Worm (Caenorhabditis elegans) whole organism, L1 larva: ENCODE measurements around the gene sde-2.

Experiments used
- alr-1 ChIP-seq: fragments of 200-800 bp; sonication (Bioruptor generic); optimal IDR thresholded peaks from 2 replicates; lab custom pipeline; 2018; ENCODE audit warnings: borderline replicate concordance, mild to moderate bottlenecking, missing genetic modification characterization, missing compliant biosample characterization
- aly-2 ChIP-seq: fragments of 150-350 bp; optimal IDR thresholded peaks from 2 replicates; lab custom pipeline; 2014; ENCODE audit warnings: missing biosample characterization, missing genetic modification characterization
- blmp-1 ChIP-seq: fragments of 150-350 bp; optimal IDR thresholded peaks from 2 replicates; lab custom pipeline; 2014; ENCODE audit warnings: missing biosample characterization, missing genetic modification characterization
- ceh-63 ChIP-seq: fragments of 200-800 bp; sonication (Bioruptor generic); optimal IDR thresholded peaks from 2 replicates; lab custom pipeline; 2018; ENCODE audit warnings: mild to moderate bottlenecking, missing genetic modification characterization, missing compliant biosample characterization
- efl-1 ChIP-seq, 4 experiments: fragments of 150-350 bp; optimal IDR thresholded peaks in 3 of 4; peaks in 1 of 4; 1 replicate in 1 of 4; 2 replicates in 3 of 4; lab custom pipeline; 2014; ENCODE audit warnings: missing biosample characterization in 2 of 4, missing genetic modification characterization in 2 of 4, missing genetic modification reagents in 2 of 4
- egl-27 ChIP-seq, 2 experiments: fragments of 150-350 bp in 1 of 2; sonication (generic microtip); optimal IDR thresholded peaks; 3 replicates each; lab custom pipeline; 2017 to 2018; ENCODE audit warnings: missing biosample characterization in 2 of 2, missing genetic modification characterization in 2 of 2, missing genetic modification reagents in 2 of 2
- elt-2 ChIP-seq: sonication (generic microtip); optimal IDR thresholded peaks from 2 replicates; lab custom pipeline; 2016; ENCODE audit warnings: missing genetic modification characterization, mild to moderate bottlenecking, inconsistent platforms, missing compliant biosample characterization, missing genetic modification reagents
- elt-3 ChIP-seq, 6 experiments: fragments of 150-350 bp in 1 of 6; sonication (generic microtip); optimal IDR thresholded peaks; 2 replicates each; lab custom pipeline; 2017 to 2018; ENCODE audit warnings: missing biosample characterization in 6 of 6, missing genetic modification characterization in 6 of 6, inconsistent platforms in 1 of 6
- ets-5 ChIP-seq: fragments of 200-800 bp; sonication (Bioruptor generic); IDR thresholded peaks from 2 replicates; pipeline ENCODE4 v1.3.6; 2022; ENCODE audit warnings: missing genetic modification characterization, missing compliant biosample characterization
- fkh-4 ChIP-seq: sonication (generic microtip); optimal IDR thresholded peaks from 2 replicates; lab custom pipeline; 2016; ENCODE audit warnings: missing compliant biosample characterization, missing genetic modification characterization, borderline replicate concordance
- fkh-8 ChIP-seq: sonication (generic microtip); optimal IDR thresholded peaks from 2 replicates; lab custom pipeline; 2016; ENCODE audit warnings: mild to moderate bottlenecking, missing genetic modification characterization, missing compliant biosample characterization
- hlh-17 ChIP-seq: fragments of 200-800 bp; sonication (Bioruptor generic); optimal IDR thresholded peaks from 2 replicates; lab custom pipeline; 2018; ENCODE audit warnings: missing genetic modification characterization, mild to moderate bottlenecking, missing compliant biosample characterization, moderate library complexity, borderline replicate concordance
- hpl-2 ChIP-seq: fragments of 150-350 bp; optimal IDR thresholded peaks from 2 replicates; lab custom pipeline; 2014; ENCODE audit warnings: missing biosample characterization, missing genetic modification reagents, missing genetic modification characterization
- lin-13 ChIP-seq: fragments of 150-350 bp; optimal IDR thresholded peaks from 2 replicates; lab custom pipeline; 2014; ENCODE audit warnings: missing biosample characterization, missing genetic modification reagents, missing genetic modification characterization
- lin-14 ChIP-seq: fragments of 200-800 bp; sonication (Bioruptor generic); optimal IDR thresholded peaks from 2 replicates; lab custom pipeline; 2018; ENCODE audit warnings: mild to moderate bottlenecking, missing genetic modification characterization, moderate library complexity, missing compliant biosample characterization
- lin-15B ChIP-seq: fragments of 150-350 bp; sonication (generic microtip); optimal IDR thresholded peaks from 3 replicates; lab custom pipeline; 2014; ENCODE audit warnings: missing biosample characterization, missing genetic modification characterization
- lin-35 ChIP-seq, 2 experiments: fragments of 150-350 bp; optimal IDR thresholded peaks; 2 replicates each; lab custom pipeline; 2014; ENCODE audit warnings: missing biosample characterization in 2 of 2, missing genetic modification characterization in 2 of 2, missing genetic modification reagents in 2 of 2
- lin-39 ChIP-seq: fragments of 150-350 bp; optimal IDR thresholded peaks from 2 replicates; lab custom pipeline; 2014; ENCODE audit warnings: missing biosample characterization, missing genetic modification reagents, missing genetic modification characterization
- lir-3 ChIP-seq: sonication (generic microtip); optimal IDR thresholded peaks from 2 replicates; lab custom pipeline; 2016; ENCODE audit warnings: mild to moderate bottlenecking, missing genetic modification characterization, moderate library complexity, missing compliant biosample characterization; ENCODE audit not compliant: poor library complexity
- lsy-2 ChIP-seq, 2 experiments: fragments of 150-350 bp; optimal IDR thresholded peaks; 2 replicates each; lab custom pipeline; 2014; ENCODE audit warnings: missing biosample characterization in 2 of 2, missing genetic modification characterization in 2 of 2
- mdl-1 ChIP-seq, 2 experiments: fragments of 150-350 bp; optimal IDR thresholded peaks; 2 replicates each; lab custom pipeline; 2014 to 2017; ENCODE audit warnings: missing biosample characterization in 2 of 2, missing genetic modification characterization in 2 of 2, inconsistent platforms in 1 of 2
- mep-1 ChIP-seq: fragments of 150-350 bp; optimal IDR thresholded peaks from 2 replicates; lab custom pipeline; 2014; ENCODE audit warnings: missing biosample characterization, missing genetic modification characterization
- nhr-19 ChIP-seq: fragments of 200-800 bp; sonication (Bioruptor generic); conservative IDR thresholded peaks from 2 replicates; pipeline ENCODE4 v1.3.6; 2022; ENCODE audit warnings: missing genetic modification characterization, missing compliant biosample characterization
- nhr-237 ChIP-seq: fragments of 150-350 bp; optimal IDR thresholded peaks from 2 replicates; lab custom pipeline; 2014; ENCODE audit warnings: missing biosample characterization, missing genetic modification characterization
- nhr-28 ChIP-seq: fragments of 150-350 bp; optimal IDR thresholded peaks from 2 replicates; lab custom pipeline; 2014; ENCODE audit warnings: missing biosample characterization, missing genetic modification characterization
- nhr-76 ChIP-seq: sonication (generic microtip); optimal IDR thresholded peaks from 2 replicates; lab custom pipeline; 2017; ENCODE audit warnings: missing biosample characterization, missing genetic modification characterization
- nhr-77 ChIP-seq: fragments of 150-350 bp; optimal IDR thresholded peaks from 2 replicates; lab custom pipeline; 2014; ENCODE audit warnings: missing biosample characterization, missing genetic modification characterization
- nhr-85 ChIP-seq: sonication (generic microtip); peaks from one replicate; lab custom pipeline; 2016; ENCODE audit warnings: missing genetic modification characterization, inconsistent platforms, missing compliant biosample characterization
- nhr-90 ChIP-seq: sonication (generic microtip); optimal IDR thresholded peaks from 2 replicates; lab custom pipeline; 2016; ENCODE audit warnings: mild to moderate bottlenecking, missing genetic modification characterization, missing compliant biosample characterization; ENCODE audit not compliant: poor library complexity
- pqm-1 ChIP-seq: sonication (generic microtip); optimal IDR thresholded peaks from 3 replicates; lab custom pipeline; 2017; ENCODE audit warnings: missing biosample characterization, missing genetic modification characterization
- snpc-4 ChIP-seq: fragments of 150-350 bp; optimal IDR thresholded peaks from 2 replicates; lab custom pipeline; 2014; ENCODE audit warnings: missing biosample characterization, missing genetic modification characterization
- snu-23 ChIP-seq: sonication (generic microtip); optimal IDR thresholded peaks from 2 replicates; lab custom pipeline; 2016; ENCODE audit warnings: missing genetic modification characterization, missing compliant biosample characterization
- sox-4 ChIP-seq: sonication (generic microtip); optimal IDR thresholded peaks from 2 replicates; lab custom pipeline; 2016; ENCODE audit warnings: missing genetic modification characterization, missing compliant biosample characterization
- tlp-1 ChIP-seq: fragments of 150-350 bp; optimal IDR thresholded peaks from 2 replicates; lab custom pipeline; 2014; ENCODE audit warnings: missing biosample characterization, missing genetic modification characterization
- unc-130 ChIP-seq: fragments of 150-350 bp; optimal IDR thresholded peaks from 2 replicates; lab custom pipeline; 2017; ENCODE audit warnings: missing biosample characterization, missing genetic modification characterization, inconsistent platforms
- unc-62 ChIP-seq: fragments of 150-350 bp; optimal IDR thresholded peaks from 2 replicates; lab custom pipeline; 2014; ENCODE audit warnings: missing biosample characterization, missing genetic modification reagents, missing genetic modification characterization
- unc-86 ChIP-seq: sonication (generic microtip); optimal IDR thresholded peaks from 2 replicates; lab custom pipeline; 2016; ENCODE audit warnings: missing genetic modification characterization, missing compliant biosample characterization
- vab-15 ChIP-seq: sonication (generic microtip); optimal IDR thresholded peaks from 2 replicates; lab custom pipeline; 2017; ENCODE audit warnings: missing genotype, mild to moderate bottlenecking, missing genetic modification characterization, missing compliant biosample characterization
- ztf-11 ChIP-seq, 2 experiments: sonication (generic microtip); optimal IDR thresholded peaks; 2 replicates each; lab custom pipeline; 2016 to 2017; ENCODE audit warnings: missing genetic modification characterization in 2 of 2, missing biosample characterization in 1 of 2, missing compliant biosample characterization in 1 of 2

sde-2 gene

ce11 chrV:13659219-13659618 lies 31.8 kb downstream of the sde-2 start:
- TF ChIP-seq mep-1 (peak; percentile 6), nhr-77 (no peak), lin-35 (GFP tag; optimal IDR thresholded peaks at IDR 0.05; lab: Kevin White, UChicago) (peak in 1 of 2 experiments; percentile 54), hlh-17 (no peak), snpc-4 (tag; lab: Kevin White, UChicago) (no peak), lin-15B (tag; lab: Kevin White, UChicago) (no peak), unc-86 (no peak), unc-130 (peak; percentile 11), nhr-28 (tag; lab: Kevin White, UChicago) (no peak), vab-15 (no peak), lir-3 (tag; lab: Kevin White, UChicago) (no peak), mdl-1 (tag; optimal IDR thresholded peaks at IDR 0.05; lab: Kevin White, UChicago) (peak in 1 of 2 experiments; percentile 10), snu-23 (GFP tag; lab: Kevin White, UChicago) (peak; percentile 18), pqm-1 (no peak), aly-2 (tag; lab: Kevin White, UChicago) (no peak), lin-39 (tag; lab: Kevin White, UChicago) (no peak), ceh-63 (GFP tag; lab: Kevin White, UChicago) (no peak), ztf-11 (tag; optimal IDR thresholded peaks at IDR 0.05; lab: Kevin White, UChicago) (no peak), fkh-8 (tag; lab: Kevin White, UChicago) (no peak), hpl-2 (GFP tag; lab: Kevin White, UChicago) (no peak), blmp-1 (tag; lab: Kevin White, UChicago) (peak; percentile 83), elt-3 (tag; optimal IDR thresholded peaks at IDR 0.05; lab: Kevin White, UChicago) (peak in 4 of 6 experiments; percentile 36 to 61 (median 54)), egl-27 (tag; optimal IDR thresholded peaks at IDR 0.05; lab: Kevin White, UChicago) (no peak), nhr-76 (tag; lab: Kevin White, UChicago) (no peak), unc-62 (GFP tag; lab: Kevin White, UChicago) (no peak), nhr-19 (GFP tag; lab: Robert Waterston, UW) (peak; percentile 15; the same call in 1 of the 2 replicates), efl-1 (optimal IDR thresholded peaks at IDR 0.05; lab: Kevin White, UChicago) (no peak), efl-1 (GFP tag; optimal IDR thresholded peaks at IDR 0.05 in 1 of 2; lab: Kevin White, UChicago) (no peak), tlp-1 (tag; lab: Kevin White, UChicago) (no peak), lin-13 (no peak), sox-4 (no peak), lin-14 (GFP tag; lab: Kevin White, UChicago) (no peak), elt-2 (tag; lab: Kevin White, UChicago) (peak; percentile 42), fkh-4 (tag; lab: Kevin White, UChicago) (no peak), alr-1 (tag; lab: Kevin White, UChicago) (no peak), ets-5 (GFP tag; lab: Robert Waterston, UW) (no peak), nhr-237 (tag; lab: Kevin White, UChicago) (no peak), nhr-90 (tag; lab: Kevin White, UChicago) (peak; percentile 12), lsy-2 (tag; optimal IDR thresholded peaks at IDR 0.05; lab: Kevin White, UChicago) (peak in 1 of 2 experiments; percentile 13)

ce11 chrV:13660115-13660514 lies 32.7 kb downstream of the sde-2 start:
- peak; percentile 21 for TF ChIP-seq nhr-85
- TF ChIP-seq efl-1 (optimal IDR thresholded peaks at IDR 0.05; lab: Kevin White, UChicago): no peak
- TF ChIP-seq efl-1 (GFP tag; optimal IDR thresholded peaks at IDR 0.05 in 1 of 2; lab: Kevin White, UChicago): no peak
